Worm (Caenorhabditis elegans): ENCODE measurements around the gene nhr-4.

ce11 chrIV:9836317-9836716 is 42.8 kb upstream of the nhr-4 start, which contains the start of gene msp-81:
- TF ChIP-seq flt-1 (GFP tag; IDR thresholded peaks at IDR 0.05) (no peak), med-1 (GFP tag; optimal IDR thresholded peaks at IDR 0.05; ENCODE audit: insufficient read depth) (no peak), ztf-29 (GFP tag; IDR thresholded peaks at IDR 0.05) (no peak), tab-1 (GFP tag; IDR thresholded peaks at IDR 0.05) (no peak), T22C8.4 (GFP tag; IDR thresholded peaks at IDR 0.05) (no peak), cog-1 (tag; optimal IDR thresholded peaks at IDR 0.05) (no peak)

Data from whole organism, midembryonic.